Fruit fly (Drosophila melanogaster) whole organism, wandering third instar larva: ENCODE data around the gene Sodq.
A peak's percentile ranks its signal among the peaks of the same experiment; 100 is the strongest.

Experiments
- CG32264 ChIP-seq: fragments of 200-800 bp; sonication (Bioruptor generic); optimal IDR thresholded peaks from 2 replicates; lab custom pipeline; 2016; ENCODE audit warnings: missing biosample characterization, missing genetic modification characterization
- Dif ChIP-seq: fragments of 200-275, 200-300 bp; sonication (Bioruptor generic); optimal IDR thresholded peaks from 2 replicates; lab custom pipeline; 2018; ENCODE audit warnings: missing biosample characterization, missing genetic modification characterization; ENCODE audit not compliant: partially characterized antibody
- GATAd ChIP-seq: sonication (Bioruptor generic); optimal IDR thresholded peaks from 2 replicates; lab custom pipeline; 2016; ENCODE audit warnings: missing biosample characterization, missing genetic modification characterization
- HLH106 ChIP-seq: fragments of 200-800 bp; optimal IDR thresholded peaks from 3 replicates; lab custom pipeline; 2019; ENCODE audit warnings: missing biosample characterization, mild to moderate bottlenecking, missing genetic modification characterization, moderate library complexity
- Hnf4 ChIP-seq: fragments of 200-800 bp; sonication (Bioruptor generic); optimal IDR thresholded peaks from 2 replicates; lab custom pipeline; 2016; ENCODE audit warnings: missing biosample characterization, mild to moderate bottlenecking, missing genetic modification characterization
- Hr78 ChIP-seq: fragments of >200 bp; optimal IDR thresholded peaks from 2 replicates; lab custom pipeline; 2017; ENCODE audit warnings: missing biosample characterization, missing genetic modification characterization
- Hr83 ChIP-seq: fragments of 200-300 bp; sonication (Bioruptor generic); optimal IDR thresholded peaks from 2 replicates; lab custom pipeline; 2016; ENCODE audit warnings: missing biosample characterization, mild to moderate bottlenecking, missing genetic modification characterization, moderate library complexity; ENCODE audit not compliant: poor library complexity, severe bottlenecking
- Jra ChIP-seq: sonication (Bioruptor generic); optimal IDR thresholded peaks from 2 replicates; lab custom pipeline; 2016; ENCODE audit warnings: missing biosample characterization, missing genetic modification characterization
- Mio ChIP-seq: sonication (Bioruptor generic); optimal IDR thresholded peaks from 2 replicates; lab custom pipeline; 2016; ENCODE audit warnings: missing biosample characterization, missing genetic modification characterization
- Myc ChIP-seq: fragments of >200 bp; optimal IDR thresholded peaks from 2 replicates; lab custom pipeline; 2017
- N ChIP-seq: fragments of >200 bp; optimal IDR thresholded peaks from 2 replicates; lab custom pipeline; 2018; ENCODE audit warnings: missing biosample characterization, missing external identifiers, missing genetic modification characterization
- Rel ChIP-seq, 2 experiments: fragments of 200-800 bp; sonication (Bioruptor generic) in 1 of 2; optimal IDR thresholded peaks; 2 replicates in 1 of 2; 3 replicates in 1 of 2; lab custom pipeline; 2016 to 2019; ENCODE audit warnings: mild to moderate bottlenecking in 2 of 2, missing biosample characterization in 2 of 2, missing genetic modification characterization in 2 of 2, moderate library complexity in 1 of 2
- Sp1 ChIP-seq: fragments of 200-800 bp; sonication (Bioruptor generic); optimal IDR thresholded peaks from 3 replicates; lab custom pipeline; 2019; ENCODE audit warnings: missing biosample characterization, mild to moderate bottlenecking, missing genetic modification characterization, moderate library complexity
- br ChIP-seq: fragments of 200-800 bp; sonication (Bioruptor generic); optimal IDR thresholded peaks from 2 replicates; lab custom pipeline; 2016; ENCODE audit warnings: missing biosample characterization, missing genetic modification characterization
- brk ChIP-seq: fragments of 200-800 bp; sonication (Bioruptor generic); optimal IDR thresholded peaks from 2 replicates; lab custom pipeline; 2016; ENCODE audit warnings: missing biosample characterization, mild to moderate bottlenecking, missing genetic modification characterization
- dl ChIP-seq, 2 experiments: fragments of 175-275, 200-275 bp in 1 of 2; fragments of 200-275 bp in 1 of 2; sonication (Bioruptor generic); optimal IDR thresholded peaks; lab custom pipeline; 2018; ENCODE audit warnings: mild to moderate bottlenecking in 2 of 2, missing biosample characterization in 2 of 2, missing genetic modification characterization in 2 of 2, moderate library complexity in 2 of 2; ENCODE audit not compliant: partially characterized antibody in 2 of 2, insufficient read depth in 1 of 2
- dmrt93B ChIP-seq: fragments of 200-800 bp; sonication (Bioruptor generic); optimal IDR thresholded peaks from 2 replicates; lab custom pipeline; 2018; ENCODE audit warnings: missing biosample characterization, mild to moderate bottlenecking, missing genetic modification characterization
- dsf ChIP-seq: sonication (Bioruptor generic); optimal IDR thresholded peaks from 2 replicates; lab custom pipeline; 2016; ENCODE audit warnings: missing biosample characterization, missing genetic modification characterization, borderline replicate concordance
- ey ChIP-seq: fragments of 200-800 bp; sonication (Bioruptor generic); optimal IDR thresholded peaks from 2 replicates; lab custom pipeline; 2016; ENCODE audit warnings: missing biosample characterization, missing genetic modification characterization
- foxo ChIP-seq, 2 experiments: fragments of 200-800 bp; sonication (Bioruptor generic); optimal IDR thresholded peaks; 2 replicates in 1 of 2; 3 replicates in 1 of 2; lab custom pipeline; 2016 to 2017; ENCODE audit warnings: missing biosample characterization in 2 of 2, missing genetic modification characterization in 2 of 2
- fru ChIP-seq: fragments of 200-800 bp; sonication (Bioruptor generic); optimal IDR thresholded peaks from 3 replicates; lab custom pipeline; 2016; ENCODE audit warnings: missing biosample characterization, mild to moderate bottlenecking, missing genetic modification characterization
- h ChIP-seq: fragments of 200-800 bp; sonication (Bioruptor generic); optimal IDR thresholded peaks from 3 replicates; lab custom pipeline; 2016; ENCODE audit warnings: missing biosample characterization, mild to moderate bottlenecking, missing genetic modification characterization
- lola ChIP-seq: fragments of >200 bp; optimal IDR thresholded peaks from 2 replicates; lab custom pipeline; 2017; ENCODE audit warnings: missing biosample characterization, missing genetic modification characterization
- pan ChIP-seq: fragments of >200 bp; optimal IDR thresholded peaks from 2 replicates; lab custom pipeline; 2017
- psq ChIP-seq: fragments of 200-800 bp; sonication (Bioruptor generic); optimal IDR thresholded peaks from 3 replicates; lab custom pipeline; 2017; ENCODE audit warnings: missing biosample characterization, mild to moderate bottlenecking, missing genetic modification characterization, moderate library complexity
- rgr ChIP-seq: fragments of 200-800 bp; sonication (Bioruptor generic); optimal IDR thresholded peaks from 3 replicates; lab custom pipeline; 2016; ENCODE audit warnings: missing biosample characterization, mild to moderate bottlenecking, missing genetic modification characterization
- sage ChIP-seq: fragments of 200-800 bp; sonication (Bioruptor generic); optimal IDR thresholded peaks from 2 replicates; lab custom pipeline; 2016; ENCODE audit warnings: missing biosample characterization, mild to moderate bottlenecking, missing genetic modification characterization
- sv ChIP-seq: fragments of 200-800 bp; sonication (Bioruptor generic); optimal IDR thresholded peaks from 3 replicates; lab custom pipeline; 2016; ENCODE audit warnings: missing biosample characterization, missing genetic modification characterization
- usp ChIP-seq: fragments of >200 bp; optimal IDR thresholded peaks from 2 replicates; lab custom pipeline; 2017; ENCODE audit warnings: missing biosample characterization, missing genetic modification characterization

The Sodq gene

dm6 chr3R:25880971-25881809 lies 14.4 kb upstream of the Sodq start, which contains the start of gene Tsp96F:
Tsp96F (minus strand) TSS chr3R:25881427.
- no peak for TF ChIP-seq h
- peak; percentile 22 for TF ChIP-seq Dif (GFP tag; lab: Kevin White, UChicago)

- no peak for TF ChIP-seq Rel (GFP tag; optimal IDR thresholded peaks at IDR 0.05; lab: Kevin White, UChicago)
- peak; percentile 99 for TF ChIP-seq Rel (tag; optimal IDR thresholded peaks at IDR 0.05; lab: Kevin White, UChicago)
- TF ChIP-seq Hr78 (GFP tag; lab: Kevin White, UChicago) = no peak
- TF ChIP-seq psq (GFP tag; lab: Kevin White, UChicago) = peak; percentile 74
- no peak for TF ChIP-seq lola (GFP tag; lab: Kevin White, UChicago)
These were observed 13.7 kb upstream of the Sodq start, which contains the start of gene SppL for dm6 chr3R:25881915-25882314. SppL (plus strand) TSS chr3R:25881984.

dm6 chr3R:25882606-25883266 lies 12.9 kb upstream of the Sodq start:
- no peak for TF ChIP-seq sv
- TF ChIP-seq rgr = no peak
- TF ChIP-seq Jra (GFP tag; lab: Kevin White, UChicago) = no peak
- TF ChIP-seq pan (lab: Kevin White, UChicago) = no peak
- TF ChIP-seq Dif (GFP tag; lab: Kevin White, UChicago) = no peak
- TF ChIP-seq dl (GFP tag; optimal IDR thresholded peaks at IDR 0.05; lab: Kevin White, UChicago; ENCODE audit: insufficient read depth in 1 of 2, partially characterized antibody in 2 of 2) = no peak
- TF ChIP-seq GATAd (GFP tag; lab: Kevin White, UChicago) = no peak
- TF ChIP-seq dsf = no peak
- TF ChIP-seq foxo (GFP tag; optimal IDR thresholded peaks at IDR 0.05; lab: Kevin White, UChicago) = no peak
- no peak for TF ChIP-seq psq (GFP tag; lab: Kevin White, UChicago)
- no peak for TF ChIP-seq Mio
- no peak for TF ChIP-seq Myc (lab: Kevin White, UChicago)
- no peak for TF ChIP-seq HLH106
- no peak for TF ChIP-seq Hnf4 (GFP tag; lab: Kevin White, UChicago)
- TF ChIP-seq Hr83 (GFP tag; lab: Kevin White, UChicago) = no peak
- TF ChIP-seq Sp1 (GFP tag; lab: Kevin White, UChicago) = no peak
- no peak for TF ChIP-seq br (GFP tag; lab: Kevin White, UChicago)
- no peak for TF ChIP-seq fru (GFP tag; lab: Kevin White, UChicago)
- TF ChIP-seq sage (GFP tag; lab: Kevin White, UChicago) = no peak
- no peak for TF ChIP-seq brk (GFP tag; lab: Kevin White, UChicago)

- TF ChIP-seq h (no peak), Sp1 (GFP tag; lab: Kevin White, UChicago) (no peak), N (GFP tag; lab: Kevin White, UChicago) (no peak), ey (GFP tag; lab: Kevin White, UChicago) (no peak), br (GFP tag; lab: Kevin White, UChicago) (no peak), Hnf4 (GFP tag; lab: Kevin White, UChicago) (no peak), dmrt93B (GFP tag; lab: Kevin White, UChicago) (no peak), sv (no peak), fru (GFP tag; lab: Kevin White, UChicago) (no peak), usp (GFP tag; lab: Kevin White, UChicago) (no peak), Rel (GFP tag; optimal IDR thresholded peaks at IDR 0.05; lab: Kevin White, UChicago) (no peak), Rel (tag; optimal IDR thresholded peaks at IDR 0.05; lab: Kevin White, UChicago) (no peak), Mio (no peak), Myc (lab: Kevin White, UChicago) (no peak), CG32264 (GFP tag; lab: Kevin White, UChicago) (no peak), GATAd (GFP tag; lab: Kevin White, UChicago) (no peak)
These were observed 11.7 kb upstream of the Sodq start for dm6 chr3R:25883877-25884276.
